Fruit fly (Drosophila melanogaster): ENCODE results near the gene Vps33B.
A peak's percentile ranks its signal among the peaks of the same experiment; 100 is the strongest.

The Vps33B gene

dm6 chr3R:25515450-25516288, 42.4 kb downstream of the Vps33B start, which contains the start of gene msi (continued):
- peak; percentile 99 for TF ChIP-seq Rfx (GFP tag; IDR thresholded peaks at IDR 0.05)
- TF ChIP-seq CG5245 (GFP tag; optimal IDR thresholded peaks at IDR 0.05): peak; percentile 93
- peak; percentile 100 for TF ChIP-seq tgo (GFP tag; IDR thresholded peaks at IDR 0.05)
- TF ChIP-seq tap (tag; optimal IDR thresholded peaks at IDR 0.05): peak; percentile 98
- peak; percentile 100 for TF ChIP-seq Xrp1 (GFP tag; IDR thresholded peaks at IDR 0.05)
- TF ChIP-seq vfl (GFP tag; optimal IDR thresholded peaks at IDR 0.05): peak; percentile 79
- peak; percentile 97 for TF ChIP-seq abd-A (tag; optimal IDR thresholded peaks at IDR 0.05)
- TF ChIP-seq CG18011 (GFP tag; optimal IDR thresholded peaks at IDR 0.05): peak; percentile 84
- peak; percentile 99 for TF ChIP-seq CG6272 (GFP tag; IDR thresholded peaks at IDR 0.05)

dm6 chr3R:25517521-25517920, 44.2 kb downstream of the Vps33B start:
- TF ChIP-seq Sox100B (GFP tag; optimal IDR thresholded peaks at IDR 0.05): no peak
- TF ChIP-seq grau (tag; optimal IDR thresholded peaks at IDR 0.05): peak; percentile 13
- TF ChIP-seq Dek (tag; optimal IDR thresholded peaks at IDR 0.05): no peak
- TF ChIP-seq CG3163 (GFP tag; optimal IDR thresholded peaks at IDR 0.05): no peak
- TF ChIP-seq CG30403 (GFP tag; optimal IDR thresholded peaks at IDR 0.05): no peak
- peak; percentile 39 for TF ChIP-seq sens (GFP tag)
- TF ChIP-seq CG1233 (GFP tag; optimal IDR thresholded peaks at IDR 0.05): no peak
- TF ChIP-seq sr (GFP tag; IDR thresholded peaks at IDR 0.05): no peak

dm6 chr3R:25518099-25518567, 44.8 kb downstream of the Vps33B start:
- TF ChIP-seq CG4617 (GFP tag; optimal IDR thresholded peaks at IDR 0.05; ENCODE audit: borderline replicate concordance): no peak
- no peak for TF ChIP-seq pfk (GFP tag; optimal IDR thresholded peaks at IDR 0.05)
- TF ChIP-seq CG1233 (GFP tag; optimal IDR thresholded peaks at IDR 0.05): no peak
- no peak for TF ChIP-seq CG10979 (tag; optimal IDR thresholded peaks at IDR 0.05)
- peak; percentile 65 for TF ChIP-seq sqz (GFP tag; optimal IDR thresholded peaks at IDR 0.05)
- peak; percentile 13 for TF ChIP-seq pros (GFP tag; optimal IDR thresholded peaks at IDR 0.05)
- TF ChIP-seq bsh (GFP tag; optimal IDR thresholded peaks at IDR 0.05): peak in 1 of 2 experiments; percentile 42
- TF ChIP-seq MBD-R2 (GFP tag; IDR thresholded peaks at IDR 0.05): no peak
- TF ChIP-seq fd3F (GFP tag; optimal IDR thresholded peaks at IDR 0.05): no peak
- TF ChIP-seq otp (GFP tag; IDR thresholded peaks at IDR 0.05): no peak
- TF ChIP-seq CG10321 (GFP tag; IDR thresholded peaks at IDR 0.05): no peak
- TF ChIP-seq chm (GFP tag; IDR thresholded peaks at IDR 0.05): 0 out of 2 replicates have a peak, but pooled peaks have one; percentile 29
- TF ChIP-seq ftz-f1 (GFP tag; optimal IDR thresholded peaks at IDR 0.05): no peak
- TF ChIP-seq Trl (optimal IDR thresholded peaks at IDR 0.05): peak; percentile 80 to 83
- peak; percentile 5 for TF ChIP-seq Trl (GFP tag; optimal IDR thresholded peaks at IDR 0.05)
- TF ChIP-seq CG9727 (GFP tag; optimal IDR thresholded peaks at IDR 0.05): no peak
- no peak for TF ChIP-seq CG15479 (GFP tag; optimal IDR thresholded peaks at IDR 0.05)
- peak; percentile 43 for TF ChIP-seq abd-A (tag; optimal IDR thresholded peaks at IDR 0.05)
- 0 out of 2 replicates have a peak, but pooled peaks have one; percentile 6 for TF ChIP-seq CG31224 (GFP tag; IDR thresholded peaks at IDR 0.05)
- TF ChIP-seq NfI (GFP tag; optimal IDR thresholded peaks at IDR 0.05): no peak
- no peak for TF ChIP-seq CG10366 (GFP tag; IDR thresholded peaks at IDR 0.05)
- TF ChIP-seq CG2199 (GFP tag; IDR thresholded peaks at IDR 0.05): no peak
- TF ChIP-seq Drgx (GFP tag; IDR thresholded peaks at IDR 0.05): 0 out of 2 replicates have a peak, but pooled peaks have one; percentile 16
- no peak for TF ChIP-seq Hr3 (GFP tag; optimal IDR thresholded peaks at IDR 0.05)
- TF ChIP-seq Asciz (GFP tag; optimal IDR thresholded peaks at IDR 0.05): no peak
- no peak for TF ChIP-seq CG12659 (GFP tag; optimal IDR thresholded peaks at IDR 0.05)
- peak; percentile 73 for TF ChIP-seq Jarid2 (GFP tag; optimal IDR thresholded peaks at IDR 0.05)
- TF ChIP-seq Deaf1 (tag; optimal IDR thresholded peaks at IDR 0.05): peak; percentile 21
- peak; percentile 37 for TF ChIP-seq nom (GFP tag; optimal IDR thresholded peaks at IDR 0.05)
- no peak for TF ChIP-seq Hey (tag; optimal IDR thresholded peaks at IDR 0.05)
- TF ChIP-seq CG9932 (GFP tag; IDR thresholded peaks at IDR 0.05): 0 out of 2 replicates have a peak, but pooled peaks have one; percentile 8
